Worm (Caenorhabditis elegans) whole organism, L3 larva: ENCODE data around the gene lips-9.

Experiments used
- ama-1 ChIP-seq: fragments of 150-350 bp; optimal IDR thresholded peaks from 2 replicates; lab custom pipeline; 2018
- ceh-16 ChIP-seq: sonication (generic microtip); optimal IDR thresholded peaks from 2 replicates; lab custom pipeline; 2017; ENCODE audit warnings: missing biosample characterization, missing genetic modification characterization
- elt-2 ChIP-seq: sonication (generic microtip); optimal IDR thresholded peaks from 2 replicates; lab custom pipeline; 2016; ENCODE audit warnings: missing genetic modification reagents, mild to moderate bottlenecking, missing genetic modification characterization, missing compliant biosample characterization
- fos-1 ChIP-seq: fragments of 150-350 bp; optimal IDR thresholded peaks from 2 replicates; lab custom pipeline; 2014; ENCODE audit warnings: missing biosample characterization, missing genetic modification characterization
- nhr-12 ChIP-seq: fragments of 150-350 bp; optimal IDR thresholded peaks from 2 replicates; lab custom pipeline; 2014; ENCODE audit warnings: missing biosample characterization, missing genetic modification characterization
- nhr-76 ChIP-seq: fragments of 150-350 bp; sonication (generic microtip); optimal IDR thresholded peaks from 5 replicates; lab custom pipeline; 2014; ENCODE audit warnings: missing biosample characterization, missing genetic modification characterization
- nhr-77 ChIP-seq: fragments of 150-350 bp; optimal IDR thresholded peaks from 2 replicates; lab custom pipeline; 2014; ENCODE audit warnings: missing biosample characterization, missing genetic modification characterization
- pqm-1 ChIP-seq: fragments of 150-350 bp; optimal IDR thresholded peaks from 2 replicates; lab custom pipeline; 2017; ENCODE audit warnings: missing biosample characterization, missing genetic modification characterization, inconsistent platforms
- ztf-4 ChIP-seq: fragments of 150-350 bp; optimal IDR thresholded peaks from 2 replicates; lab custom pipeline; 2014; ENCODE audit warnings: missing biosample characterization, missing genetic modification characterization

- TF ChIP-seq ama-1 (lab: Kevin White, UChicago) (no peak), nhr-77 (tag; lab: Kevin White, UChicago) (no peak), pqm-1 (tag; lab: Kevin White, UChicago) (no peak), ceh-16 (tag; lab: Kevin White, UChicago) (no peak), ztf-4 (tag; lab: Kevin White, UChicago) (no peak), nhr-76 (tag; lab: Kevin White, UChicago) (no peak), elt-2 (tag; lab: Kevin White, UChicago) (no peak), fos-1 (tag; lab: Kevin White, UChicago) (no peak), nhr-12 (no peak)
Measured at ce11 chrII:12907070-12907469, 28.1 kb downstream of the lips-9 start, which contains the start of gene nspb-11.
